Fruit fly (Drosophila melanogaster) whole organism: ENCODE data around the gene CG5708.

ENCODE experiments used
- CG8478 ChIP-seq: fragments of >200 bp; optimal IDR thresholded peaks from 2 replicates; lab custom pipeline; 2018; ENCODE audit warnings: inconsistent platforms
- Dll ChIP-seq: fragments of >200 bp; optimal IDR thresholded peaks from 2 replicates; lab custom pipeline; 2017
- EcR ChIP-seq, 2 experiments: fragments of >200 bp; optimal IDR thresholded peaks; 2 replicates each; lab custom pipeline; 2017; ENCODE audit warnings: missing biosample characterization in 2 of 2, missing genetic modification characterization in 2 of 2, missing genetic modification reagents in 2 of 2

DNA sequence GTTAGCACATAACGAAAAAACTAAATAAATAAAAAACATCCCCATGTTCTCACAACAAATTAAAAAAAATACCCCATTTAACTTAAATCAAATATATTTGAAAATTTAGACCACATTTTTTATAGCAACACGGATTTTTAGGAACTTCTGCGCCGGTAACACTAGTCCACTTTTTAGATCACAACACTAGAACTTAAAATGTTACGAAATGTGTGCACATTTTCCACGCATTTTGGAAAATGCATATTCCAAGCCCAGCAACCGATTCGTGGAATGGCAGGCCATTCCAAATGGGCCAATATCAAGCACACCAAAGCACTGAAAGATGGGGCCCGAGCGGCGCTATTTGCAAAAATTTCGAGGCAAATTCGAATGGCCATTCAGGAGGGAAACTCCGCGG lies 42.1 kb upstream of the CG5708 start, which contains the start of gene CG4957:
- TF ChIP-seq CG8478 (lab: Kevin White, UChicago), result no peak
- no peak for TF ChIP-seq Dll (lab: Kevin White, UChicago)
- TF ChIP-seq EcR (GFP tag; optimal IDR thresholded peaks at IDR 0.05; lab: Kevin White, UChicago), result no peak
